Worm (Caenorhabditis elegans) whole organism, late embryonic: Measurements from ENCODE around the gene rig-3.

Experiments
- C08G9.2 ChIP-seq: sonication (generic microtip); optimal IDR thresholded peaks from 2 replicates; lab custom pipeline; 2016; ENCODE audit warnings: mild to moderate bottlenecking, missing genetic modification characterization, moderate library complexity, missing compliant biosample characterization
- T23F11.4 ChIP-seq: fragments of 200-800 bp; sonication (Bioruptor generic); optimal IDR thresholded peaks from 2 replicates; lab custom pipeline; 2018; ENCODE audit warnings: mild to moderate bottlenecking, missing genetic modification characterization, missing compliant biosample characterization
- Y22D7AL.16 ChIP-seq: sonication (generic microtip); optimal IDR thresholded peaks from 2 replicates; lab custom pipeline; 2016; ENCODE audit warnings: missing genetic modification characterization, missing compliant biosample characterization
- ahr-1 ChIP-seq: sonication (generic microtip); optimal IDR thresholded peaks from 2 replicates; lab custom pipeline; 2016; ENCODE audit warnings: missing genetic modification characterization, missing compliant biosample characterization
- ama-1 ChIP-seq: fragments of 150-350 bp; optimal IDR thresholded peaks from 2 replicates; lab custom pipeline; 2014
- ceh-2 ChIP-seq: sonication (generic microtip); optimal IDR thresholded peaks from 2 replicates; lab custom pipeline; 2016; ENCODE audit warnings: missing genotype, missing genetic modification characterization, missing compliant biosample characterization
- ceh-24 ChIP-seq: sonication (generic microtip); optimal IDR thresholded peaks from 2 replicates; lab custom pipeline; 2016; ENCODE audit warnings: mild to moderate bottlenecking, missing genetic modification characterization, missing compliant biosample characterization
- ceh-34 ChIP-seq: sonication (generic microtip); optimal IDR thresholded peaks from 2 replicates; lab custom pipeline; 2016; ENCODE audit warnings: mild to moderate bottlenecking, missing genetic modification characterization, missing compliant biosample characterization
- ceh-6 ChIP-seq: fragments of 200-800 bp; sonication (Bioruptor generic); optimal IDR thresholded peaks from 2 replicates; lab custom pipeline; 2018; ENCODE audit warnings: mild to moderate bottlenecking, missing genetic modification characterization, missing compliant biosample characterization
- ceh-9 ChIP-seq: sonication (generic microtip); optimal IDR thresholded peaks from 2 replicates; lab custom pipeline; 2016; ENCODE audit warnings: mild to moderate bottlenecking, missing genetic modification characterization, inconsistent platforms, missing compliant biosample characterization
- elt-2 ChIP-seq: sonication (generic microtip); optimal IDR thresholded peaks from 2 replicates; lab custom pipeline; 2016; ENCODE audit warnings: missing genetic modification reagents, missing genetic modification characterization, missing compliant biosample characterization
- fkh-10 ChIP-seq: fragments of 150-350 bp; optimal IDR thresholded peaks from 2 replicates; lab custom pipeline; 2014; ENCODE audit warnings: missing biosample characterization, missing genetic modification reagents, missing genetic modification characterization
- gmeb-2 ChIP-seq: sonication (generic microtip); optimal IDR thresholded peaks from 2 replicates; lab custom pipeline; 2016; ENCODE audit warnings: missing genetic modification characterization, inconsistent platforms, missing compliant biosample characterization
- hlh-30 ChIP-seq: sonication (generic microtip); optimal IDR thresholded peaks from 2 replicates; lab custom pipeline; 2017; ENCODE audit warnings: antibody characterized with exemption, missing genetic modification characterization, missing compliant biosample characterization; ENCODE audit not compliant: insufficient read depth
- hlh-8 ChIP-seq: sonication (generic microtip); optimal IDR thresholded peaks from 2 replicates; lab custom pipeline; 2016; ENCODE audit warnings: missing genotype, missing genetic modification characterization, missing compliant biosample characterization
- lim-6 ChIP-seq: sonication (generic microtip); optimal IDR thresholded peaks from 2 replicates; lab custom pipeline; 2016; ENCODE audit warnings: missing genetic modification characterization, missing compliant biosample characterization
- lin-11 ChIP-seq: fragments of 200-800 bp; sonication (Bioruptor generic); optimal IDR thresholded peaks from 2 replicates; lab custom pipeline; 2018; ENCODE audit warnings: mild to moderate bottlenecking, missing genetic modification characterization, missing compliant biosample characterization
- madf-2 ChIP-seq: sonication (generic microtip); optimal IDR thresholded peaks from 2 replicates; lab custom pipeline; 2017; ENCODE audit warnings: missing genetic modification characterization, missing compliant biosample characterization
- nfya-1 ChIP-seq: sonication (generic microtip); optimal IDR thresholded peaks from 2 replicates; lab custom pipeline; 2017; ENCODE audit warnings: missing genetic modification characterization, mild to moderate bottlenecking, missing compliant biosample characterization, antibody characterized with exemption, moderate library complexity
- odd-2 ChIP-seq: sonication (generic microtip); optimal IDR thresholded peaks from 2 replicates; lab custom pipeline; 2017; ENCODE audit warnings: antibody characterized with exemption, mild to moderate bottlenecking, missing genetic modification characterization, missing compliant biosample characterization
- pag-3 ChIP-seq: sonication (generic microtip); optimal IDR thresholded peaks from 2 replicates; lab custom pipeline; 2016; ENCODE audit warnings: missing compliant biosample characterization, missing genetic modification characterization, borderline replicate concordance
- pha-4 ChIP-seq: fragments of 150-350 bp; optimal IDR thresholded peaks from 2 replicates; lab custom pipeline; 2018; ENCODE audit warnings: missing biosample characterization, missing genetic modification reagents, missing genetic modification characterization
- pqm-1 ChIP-seq: sonication (generic microtip); optimal IDR thresholded peaks from 2 replicates; lab custom pipeline; 2016; ENCODE audit warnings: missing genetic modification characterization, missing compliant biosample characterization
- pros-1 ChIP-seq: fragments of 150-350 bp; optimal IDR thresholded peaks from 2 replicates; lab custom pipeline; 2014; ENCODE audit warnings: missing biosample characterization, missing genetic modification reagents, missing genetic modification characterization
- sdc-2 ChIP-seq: sonication (generic microtip); optimal IDR thresholded peaks from 2 replicates; lab custom pipeline; 2016; ENCODE audit warnings: missing genotype, missing genetic modification characterization, missing compliant biosample characterization
- sox-4 ChIP-seq: sonication (generic microtip); optimal IDR thresholded peaks from 2 replicates; lab custom pipeline; 2017; ENCODE audit warnings: mild to moderate bottlenecking, missing genetic modification characterization, inconsistent platforms, missing compliant biosample characterization
- ttx-3 ChIP-seq: sonication (generic microtip); optimal IDR thresholded peaks from 2 replicates; lab custom pipeline; 2016; ENCODE audit warnings: missing genetic modification reagents, missing genetic modification characterization, missing compliant biosample characterization
- unc-3 ChIP-seq, 2 experiments: fragments of 200-800 bp in 1 of 2; sonication (Bioruptor generic) in 1 of 2; sonication (generic microtip) in 1 of 2; conservative IDR thresholded peaks in 1 of 2; optimal IDR thresholded peaks in 1 of 2; 2 replicates each; pipeline versions ENCODE4 v1.3.6 to Lab custom; 2016 to 2022; ENCODE audit warnings: missing compliant biosample characterization in 2 of 2, missing genetic modification characterization in 2 of 2, missing genetic modification reagents in 1 of 2
- unc-55 ChIP-seq: sonication (generic microtip); optimal IDR thresholded peaks from 2 replicates; lab custom pipeline; 2017; ENCODE audit warnings: missing biosample characterization, missing genetic modification reagents, missing genetic modification characterization

rig-3 gene

DNA sequence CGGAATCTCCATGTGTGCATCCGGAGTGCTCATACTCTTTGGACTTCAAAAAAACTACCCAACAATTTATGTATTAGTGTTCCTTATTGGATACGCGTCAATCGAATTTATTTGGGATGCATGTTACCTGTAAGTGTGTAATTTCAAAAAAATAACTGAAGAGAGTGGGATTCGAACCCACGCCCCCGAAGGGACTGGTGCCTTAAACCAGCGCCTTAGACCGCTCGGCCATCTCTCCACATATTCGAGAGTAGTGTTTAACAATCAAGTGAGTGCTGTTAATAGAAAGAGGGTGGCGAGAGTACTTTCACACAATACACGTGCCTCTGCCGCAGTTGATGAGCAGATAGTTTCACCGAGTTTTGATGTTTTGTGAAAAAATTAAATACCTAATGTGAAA lies 49.5 kb downstream of the rig-3 start (continued):
- peak; percentile 61 for TF ChIP-seq sox-4
- TF ChIP-seq lim-6 (tag; lab: Kevin White, UChicago): no peak
- no peak for TF ChIP-seq hlh-30 (tag; lab: Kevin White, UChicago)
- TF ChIP-seq hlh-8: peak; percentile 26
- peak; percentile 64 for TF ChIP-seq sdc-2
- TF ChIP-seq ceh-6: peak; percentile 75
- TF ChIP-seq pqm-1: peak; percentile 64
- TF ChIP-seq ceh-2 (tag; lab: Kevin White, UChicago): peak; percentile 39
- peak; percentile 36 for TF ChIP-seq ceh-34
- peak; percentile 76 for TF ChIP-seq gmeb-2 (tag; lab: Kevin White, UChicago)
- peak; percentile 25 for TF ChIP-seq pag-3 (tag; lab: Kevin White, UChicago)
- TF ChIP-seq madf-2 (tag; lab: Kevin White, UChicago): peak; percentile 47
- peak; percentile 63 for TF ChIP-seq lin-11 (tag; lab: Kevin White, UChicago)
- TF ChIP-seq T23F11.4 (GFP tag; lab: Kevin White, UChicago): peak; percentile 10
- TF ChIP-seq ceh-24 (tag; lab: Kevin White, UChicago): peak; percentile 27
- peak; percentile 40 for TF ChIP-seq nfya-1
- no peak for TF ChIP-seq fkh-10 (GFP tag; lab: Kevin White, UChicago)
- TF ChIP-seq ama-1 (lab: Kevin White, UChicago): no peak
- peak; percentile 48 for TF ChIP-seq Y22D7AL.16 (tag; lab: Kevin White, UChicago)
- no peak for TF ChIP-seq pha-4
- TF ChIP-seq pros-1 (tag; lab: Kevin White, UChicago): no peak

DNA sequence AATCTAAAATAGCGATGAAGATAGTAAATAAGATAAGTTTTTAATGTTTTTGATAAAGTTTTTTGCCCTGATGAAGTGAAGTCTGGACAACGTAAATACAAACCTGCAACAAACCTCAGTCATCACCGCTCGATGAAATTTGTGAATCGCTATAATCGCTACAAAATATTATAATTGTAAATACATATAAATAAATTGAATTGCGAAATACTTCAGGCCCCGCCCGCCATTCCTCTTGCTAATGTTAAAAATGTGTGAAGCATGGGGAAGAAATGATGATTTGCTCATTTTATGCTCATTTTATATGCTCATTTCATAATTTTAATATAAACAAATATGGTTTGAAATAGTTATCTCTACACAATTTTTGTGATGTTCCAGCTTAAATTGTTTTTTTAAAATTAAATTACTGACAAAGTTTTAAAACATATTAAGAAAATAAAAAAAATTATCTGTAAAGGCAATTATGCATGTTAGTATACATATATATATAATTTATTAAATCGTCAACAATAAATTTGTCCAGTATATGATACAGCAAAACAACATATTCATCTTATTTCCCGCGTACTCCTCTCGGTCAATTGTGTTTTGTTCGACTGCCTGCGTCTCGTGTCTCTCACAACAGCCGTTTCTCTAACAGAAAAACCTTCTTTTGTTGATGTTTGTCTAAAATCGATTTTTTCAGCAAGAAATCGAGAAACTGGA lies 50.8 kb downstream of the rig-3 start, which contains the start of gene sid-5:
Gene sid-5 (plus strand): TSS at position 658 of the 708 bp plus-strand sequence.
- TF ChIP-seq odd-2 (tag; lab: Kevin White, UChicago) (no peak), ama-1 (lab: Kevin White, UChicago) (no peak), pha-4 (no peak), unc-3 (GFP tag; conservative IDR thresholded peaks at IDR 0.05; lab: Robert Waterston, UW) (no peak), unc-3 (tag; optimal IDR thresholded peaks at IDR 0.05; lab: Kevin White, UChicago) (no peak), ceh-9 (tag; lab: Kevin White, UChicago) (no peak), C08G9.2 (no peak), ahr-1 (no peak), ttx-3 (tag; lab: Kevin White, UChicago) (no peak)

DNA sequence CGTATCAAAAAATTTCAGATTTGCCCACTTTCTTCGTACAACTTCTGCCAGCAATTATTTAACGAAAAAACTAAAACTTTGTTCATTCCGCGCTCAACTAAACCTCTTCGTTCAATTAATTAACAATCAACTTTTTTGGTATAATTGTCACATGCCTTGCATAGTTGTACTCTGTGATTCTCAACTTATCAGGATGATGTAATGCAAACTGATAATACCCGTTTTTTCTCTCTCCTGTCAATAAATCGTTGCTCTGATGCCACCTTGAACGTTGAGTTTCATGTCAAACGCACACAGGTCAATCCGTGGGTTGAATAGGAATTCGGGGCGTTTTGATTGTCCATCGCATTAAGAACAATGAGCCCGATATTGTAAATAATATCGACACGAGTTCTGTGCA lies 52.2 kb downstream of the rig-3 start:
- TF ChIP-seq unc-55 (GFP tag; lab: Kevin White, UChicago) (no peak), elt-2 (tag; lab: Kevin White, UChicago) (peak; percentile 76)
